Worm (Caenorhabditis elegans) whole organism, early embryonic: Measurements from ENCODE around the gene F48G7.12.

Experiments
- aly-1 ChIP-seq: sonication (generic microtip); optimal IDR thresholded peaks from 2 replicates; lab custom pipeline; 2016; ENCODE audit warnings: missing genetic modification characterization, missing compliant biosample characterization
- ama-1 ChIP-seq: fragments of 150-350 bp; optimal IDR thresholded peaks from 2 replicates; lab custom pipeline; 2014
- ceh-13 ChIP-seq: fragments of 200-800 bp; sonication (Bioruptor generic); optimal IDR thresholded peaks from 2 replicates; lab custom pipeline; 2018; ENCODE audit warnings: mild to moderate bottlenecking, missing genetic modification characterization, missing compliant biosample characterization
- ceh-36 ChIP-seq: sonication (generic microtip); optimal IDR thresholded peaks from 2 replicates; lab custom pipeline; 2016; ENCODE audit warnings: missing genetic modification characterization, inconsistent platforms, missing compliant biosample characterization
- flt-1 ChIP-seq: fragments of 200-800 bp; sonication (Bioruptor generic); IDR thresholded peaks from 2 replicates; pipeline ENCODE4 v1.3.6; 2022; ENCODE audit warnings: missing genetic modification characterization, missing compliant biosample characterization
- hmbx-1 ChIP-seq: sonication (generic microtip); optimal IDR thresholded peaks from 2 replicates; lab custom pipeline; 2016; ENCODE audit warnings: mild to moderate bottlenecking, missing genetic modification characterization, missing compliant biosample characterization
- hnd-1 ChIP-seq: sonication (generic microtip); optimal IDR thresholded peaks from 2 replicates; lab custom pipeline; 2016; ENCODE audit warnings: missing genetic modification characterization, missing compliant biosample characterization
- scrt-1 ChIP-seq: fragments of 200-800 bp; sonication (Bioruptor generic); IDR thresholded peaks from 2 replicates; pipeline ENCODE4 v1.3.6; 2022; ENCODE audit warnings: missing genetic modification characterization, missing compliant biosample characterization
- sea-1 ChIP-seq: fragments of 200-800 bp; sonication (Bioruptor generic); conservative IDR thresholded peaks from 2 replicates; pipeline ENCODE4 v1.3.6; 2022; ENCODE audit warnings: missing genetic modification characterization, missing compliant biosample characterization
- tbx-37 ChIP-seq: fragments of 200-800 bp; sonication (Bioruptor generic); conservative IDR thresholded peaks from 2 replicates; pipeline ENCODE4 v1.3.6; 2022; ENCODE audit warnings: missing genetic modification reagents, missing genetic modification characterization, missing compliant biosample characterization

- TF ChIP-seq ceh-36 (tag; lab: Kevin White, UChicago) (no peak), ama-1 (no peak), sea-1 (GFP tag; lab: Robert Waterston, UW) (no peak), flt-1 (GFP tag; lab: Robert Waterston, UW) (no peak), scrt-1 (GFP tag; lab: Robert Waterston, UW) (no peak), hmbx-1 (tag; lab: Kevin White, UChicago) (no peak), hnd-1 (no peak), tbx-37 (GFP tag; lab: Robert Waterston, UW) (no peak), ceh-13 (GFP tag; lab: Kevin White, UChicago) (no peak), aly-1 (tag; lab: Kevin White, UChicago) (no peak)
These were observed 36.4 kb downstream of the F48G7.12 start, which contains the start of gene srlf-36 for ce11 chrV:609671-610070.
